Worm (Caenorhabditis elegans) whole organism, L1 larva: ENCODE results near the gene txt-6.
"Not testable (repeated sequence)": the region's sequence is repeated elsewhere in the genome, so short reads cannot be mapped to it uniquely, and the experiment has no call there.

ENCODE experiments used
- C16A3.4 ChIP-seq: fragments of 150-350 bp; optimal IDR thresholded peaks from 2 replicates; lab custom pipeline; 2014; ENCODE audit warnings: missing biosample characterization, missing genetic modification characterization
- F16B12.6 ChIP-seq: fragments of 150-350 bp; optimal IDR thresholded peaks from 2 replicates; lab custom pipeline; 2014; ENCODE audit warnings: missing biosample characterization, missing genetic modification characterization
- Y116A8C.19 ChIP-seq: sonication (generic microtip); optimal IDR thresholded peaks from 2 replicates; lab custom pipeline; 2016; ENCODE audit warnings: missing compliant biosample characterization, missing genetic modification characterization, borderline replicate concordance
- alr-1 ChIP-seq: fragments of 200-800 bp; sonication (Bioruptor generic); optimal IDR thresholded peaks from 2 replicates; lab custom pipeline; 2018; ENCODE audit warnings: borderline replicate concordance, mild to moderate bottlenecking, missing genetic modification characterization, missing compliant biosample characterization
- blmp-1 ChIP-seq: fragments of 150-350 bp; optimal IDR thresholded peaks from 2 replicates; lab custom pipeline; 2014; ENCODE audit warnings: missing biosample characterization, missing genetic modification characterization
- ceh-63 ChIP-seq: fragments of 200-800 bp; sonication (Bioruptor generic); optimal IDR thresholded peaks from 2 replicates; lab custom pipeline; 2018; ENCODE audit warnings: mild to moderate bottlenecking, missing genetic modification characterization, missing compliant biosample characterization
- ceh-8 ChIP-seq: fragments of 200-800 bp; sonication (Bioruptor generic); optimal IDR thresholded peaks from 2 replicates; lab custom pipeline; 2018; ENCODE audit warnings: mild to moderate bottlenecking, missing genetic modification characterization, moderate library complexity, missing compliant biosample characterization
- ceh-82 ChIP-seq, 3 experiments: fragments of 150-350 bp in 1 of 3; sonication (generic microtip) in 2 of 3; optimal IDR thresholded peaks; 2 replicates each; lab custom pipeline; 2014 to 2017; ENCODE audit warnings: missing biosample characterization in 3 of 3, missing genetic modification characterization in 3 of 3
- dpl-1 ChIP-seq, 3 experiments: fragments of 150-350 bp in 2 of 3; sonication (generic microtip) in 1 of 3; optimal IDR thresholded peaks; 2 replicates each; lab custom pipeline; 2014 to 2017; ENCODE audit warnings: missing biosample characterization in 3 of 3, missing genetic modification characterization in 3 of 3, missing genetic modification reagents in 3 of 3
- efl-1 ChIP-seq, 4 experiments: fragments of 150-350 bp; optimal IDR thresholded peaks in 3 of 4; peaks in 1 of 4; 1 replicate in 1 of 4; 2 replicates in 3 of 4; lab custom pipeline; 2014; ENCODE audit warnings: missing biosample characterization in 2 of 4, missing genetic modification characterization in 2 of 4, missing genetic modification reagents in 2 of 4
- egl-13 ChIP-seq: sonication (generic microtip); optimal IDR thresholded peaks from 2 replicates; lab custom pipeline; 2016; ENCODE audit warnings: missing genotype, missing genetic modification reagents, missing genetic modification characterization, missing compliant biosample characterization
- egl-27 ChIP-seq, 2 experiments: fragments of 150-350 bp in 1 of 2; sonication (generic microtip); optimal IDR thresholded peaks; 3 replicates each; lab custom pipeline; 2017 to 2018; ENCODE audit warnings: missing biosample characterization in 2 of 2, missing genetic modification characterization in 2 of 2, missing genetic modification reagents in 2 of 2
- elt-3 ChIP-seq, 6 experiments: fragments of 150-350 bp in 1 of 6; sonication (generic microtip); optimal IDR thresholded peaks; 2 replicates each; lab custom pipeline; 2017 to 2018; ENCODE audit warnings: missing biosample characterization in 6 of 6, missing genetic modification characterization in 6 of 6, inconsistent platforms in 1 of 6
- fos-1 ChIP-seq: fragments of 150-350 bp; optimal IDR thresholded peaks from 2 replicates; lab custom pipeline; 2014; ENCODE audit warnings: missing biosample characterization, missing genetic modification characterization
- grh-1 ChIP-seq: fragments of 200-800 bp; sonication (Bioruptor generic); IDR thresholded peaks from 2 replicates; pipeline ENCODE4 v1.3.6; 2022; ENCODE audit warnings: missing genetic modification reagents, missing genetic modification characterization, missing compliant biosample characterization
- hlh-17 ChIP-seq: fragments of 200-800 bp; sonication (Bioruptor generic); optimal IDR thresholded peaks from 2 replicates; lab custom pipeline; 2018; ENCODE audit warnings: missing genetic modification characterization, mild to moderate bottlenecking, missing compliant biosample characterization, moderate library complexity, borderline replicate concordance
- hlh-4 ChIP-seq: sonication (generic microtip); optimal IDR thresholded peaks from 2 replicates; lab custom pipeline; 2016; ENCODE audit warnings: mild to moderate bottlenecking, missing genetic modification characterization, missing compliant biosample characterization
- lin-15B ChIP-seq: fragments of 150-350 bp; sonication (generic microtip); optimal IDR thresholded peaks from 3 replicates; lab custom pipeline; 2014; ENCODE audit warnings: missing biosample characterization, missing genetic modification characterization
- lin-39 ChIP-seq: fragments of 150-350 bp; optimal IDR thresholded peaks from 2 replicates; lab custom pipeline; 2014; ENCODE audit warnings: missing biosample characterization, missing genetic modification reagents, missing genetic modification characterization
- lir-3 ChIP-seq: sonication (generic microtip); optimal IDR thresholded peaks from 2 replicates; lab custom pipeline; 2016; ENCODE audit warnings: mild to moderate bottlenecking, missing genetic modification characterization, moderate library complexity, missing compliant biosample characterization; ENCODE audit not compliant: poor library complexity
- mef-2 ChIP-seq: fragments of 150-350 bp; optimal IDR thresholded peaks from 2 replicates; lab custom pipeline; 2014; ENCODE audit warnings: missing biosample characterization, missing genetic modification characterization
- mep-1 ChIP-seq: fragments of 150-350 bp; optimal IDR thresholded peaks from 2 replicates; lab custom pipeline; 2014; ENCODE audit warnings: missing biosample characterization, missing genetic modification characterization
- nhr-11 ChIP-seq: fragments of 150-350 bp; optimal IDR thresholded peaks from 2 replicates; lab custom pipeline; 2014; ENCODE audit warnings: missing biosample characterization, missing genetic modification characterization
- nhr-19 ChIP-seq: fragments of 200-800 bp; sonication (Bioruptor generic); conservative IDR thresholded peaks from 2 replicates; pipeline ENCODE4 v1.3.6; 2022; ENCODE audit warnings: missing genetic modification characterization, missing compliant biosample characterization
- nhr-20 ChIP-seq: sonication (generic microtip); optimal IDR thresholded peaks from 2 replicates; lab custom pipeline; 2016; ENCODE audit warnings: mild to moderate bottlenecking, missing genetic modification characterization, missing compliant biosample characterization
- nhr-28 ChIP-seq: fragments of 150-350 bp; optimal IDR thresholded peaks from 2 replicates; lab custom pipeline; 2014; ENCODE audit warnings: missing biosample characterization, missing genetic modification characterization
- nhr-47 ChIP-seq: sonication (generic microtip); optimal IDR thresholded peaks from 2 replicates; lab custom pipeline; 2016; ENCODE audit warnings: mild to moderate bottlenecking, missing genetic modification characterization, moderate library complexity, missing compliant biosample characterization
- nhr-71 ChIP-seq: sonication (generic microtip); optimal IDR thresholded peaks from 2 replicates; lab custom pipeline; 2016; ENCODE audit warnings: mild to moderate bottlenecking, missing genetic modification characterization, moderate library complexity, missing compliant biosample characterization
- nhr-77 ChIP-seq: fragments of 150-350 bp; optimal IDR thresholded peaks from 2 replicates; lab custom pipeline; 2014; ENCODE audit warnings: missing biosample characterization, missing genetic modification characterization
- pag-3 ChIP-seq: sonication (generic microtip); optimal IDR thresholded peaks from 2 replicates; lab custom pipeline; 2017; ENCODE audit warnings: missing genetic modification characterization, mild to moderate bottlenecking, missing compliant biosample characterization, antibody characterized with exemption, borderline replicate concordance; ENCODE audit not compliant: insufficient read depth
- pqm-1 ChIP-seq: sonication (generic microtip); optimal IDR thresholded peaks from 3 replicates; lab custom pipeline; 2017; ENCODE audit warnings: missing biosample characterization, missing genetic modification characterization
- skn-1 ChIP-seq: fragments of 150-350 bp; optimal IDR thresholded peaks from 2 replicates; lab custom pipeline; 2014; ENCODE audit warnings: missing biosample characterization, missing genetic modification characterization
- sox-4 ChIP-seq: sonication (generic microtip); optimal IDR thresholded peaks from 2 replicates; lab custom pipeline; 2016; ENCODE audit warnings: missing genetic modification characterization, missing compliant biosample characterization
- tlp-1 ChIP-seq: fragments of 150-350 bp; optimal IDR thresholded peaks from 2 replicates; lab custom pipeline; 2014; ENCODE audit warnings: missing biosample characterization, missing genetic modification characterization
- unc-130 ChIP-seq: fragments of 150-350 bp; optimal IDR thresholded peaks from 2 replicates; lab custom pipeline; 2017; ENCODE audit warnings: missing biosample characterization, missing genetic modification characterization, inconsistent platforms
- unc-98 ChIP-seq: fragments of 200-800 bp; sonication (Bioruptor generic); IDR thresholded peaks from 2 replicates; pipeline ENCODE4 v1.3.6; 2022; ENCODE audit warnings: missing genetic modification characterization, missing compliant biosample characterization
- vab-15 ChIP-seq: sonication (generic microtip); optimal IDR thresholded peaks from 2 replicates; lab custom pipeline; 2017; ENCODE audit warnings: missing genotype, mild to moderate bottlenecking, missing genetic modification characterization, missing compliant biosample characterization

txt-6 gene

DNA sequence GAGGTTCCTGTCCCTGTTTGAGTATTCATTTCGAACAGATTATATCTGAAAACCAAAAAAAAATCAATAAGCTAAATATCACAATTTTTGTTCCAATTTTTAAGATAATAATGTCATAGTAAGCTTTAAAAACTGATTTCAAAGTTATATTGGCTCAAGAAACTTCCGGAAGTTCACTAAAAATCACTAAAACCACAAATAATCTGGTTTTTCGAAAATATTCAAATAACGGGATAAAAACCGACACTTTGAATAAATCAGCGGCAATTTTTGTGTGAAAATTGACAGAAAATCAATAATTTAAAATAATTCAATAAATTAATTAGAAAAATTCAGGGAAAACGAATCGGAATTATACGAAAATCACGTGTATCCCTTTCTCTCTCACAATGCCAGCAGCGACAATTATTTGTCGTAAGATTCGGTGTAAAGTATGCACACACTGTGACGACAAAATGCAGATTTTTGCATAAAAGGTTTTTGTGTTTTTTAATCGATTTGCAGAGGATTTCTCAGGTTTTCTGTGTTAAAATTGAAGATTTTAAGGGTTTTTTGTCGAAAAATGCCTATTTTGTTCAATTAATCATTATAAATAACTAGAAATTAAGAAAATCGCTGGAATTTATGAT lies 36.6 kb downstream of the txt-6 start, which contains the start of gene sut-2 (continued):
- TF ChIP-seq ceh-63 (no peak), unc-98 (GFP tag; lab: Robert Waterston, UW) (no peak), lin-15B (tag; lab: Kevin White, UChicago) (no peak), mef-2 (tag; lab: Kevin White, UChicago) (no peak), Y116A8C.19 (no peak), C16A3.4 (tag; lab: Kevin White, UChicago) (peak; percentile 33), skn-1 (tag; lab: Kevin White, UChicago) (no peak), mep-1 (tag; lab: Kevin White, UChicago) (peak; percentile 78), nhr-71 (tag; lab: Kevin White, UChicago) (peak; percentile 56), hlh-17 (GFP tag; lab: Kevin White, UChicago) (no peak), tlp-1 (tag; lab: Kevin White, UChicago) (no peak), alr-1 (tag; lab: Kevin White, UChicago) (no peak), egl-27 (tag; optimal IDR thresholded peaks at IDR 0.05; lab: Kevin White, UChicago) (no peak), hlh-4 (tag; lab: Kevin White, UChicago) (no peak), nhr-28 (no peak)

ce11 chrV:4562493-4562892 lies 44.2 kb downstream of the txt-6 start:
- TF ChIP-seq ceh-82 (tag; optimal IDR thresholded peaks at IDR 0.05; lab: Kevin White, UChicago) (no peak), unc-130 (tag; lab: Kevin White, UChicago) (no peak), blmp-1 (tag; lab: Kevin White, UChicago) (no peak), lin-39 (tag; lab: Kevin White, UChicago) (no peak), grh-1 (GFP tag; lab: Robert Waterston, UW) (no peak), C16A3.4 (tag; lab: Kevin White, UChicago) (no peak), vab-15 (no peak), F16B12.6 (no peak), unc-98 (GFP tag; lab: Robert Waterston, UW) (no peak), sox-4 (tag; lab: Kevin White, UChicago) (no peak), nhr-47 (tag; lab: Kevin White, UChicago) (no peak)
- TF ChIP-seq, all 84 proteins: peak for 0

DNA sequence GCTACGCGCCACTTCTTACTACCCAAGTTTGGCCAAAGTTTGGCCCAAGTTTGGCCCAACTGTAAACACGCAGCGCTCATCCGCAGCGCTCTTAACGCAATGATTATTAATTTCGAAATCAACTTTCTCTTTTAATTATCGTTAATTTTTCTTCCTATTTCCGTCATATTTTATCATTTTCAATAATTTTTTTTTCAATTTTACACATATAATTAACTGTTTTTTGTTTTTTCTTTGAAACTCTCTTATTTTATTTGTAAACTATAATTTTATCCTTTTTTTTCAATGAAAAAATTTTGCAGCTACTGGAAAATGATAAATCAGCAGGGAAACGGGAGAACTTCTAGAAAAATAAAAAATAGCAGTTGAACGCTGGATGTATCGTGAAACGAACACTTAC lies 46.3 kb downstream of the txt-6 start, which contains the start of gene Y61A9LA.4:
Gene Y61A9LA.4, plus strand, starts transcription at position 301 of the 400 bp plus-strand sequence.
- not testable (repeated sequence) for TF ChIP-seq dpl-1 (GFP tag; optimal IDR thresholded peaks at IDR 0.05; lab: Kevin White, UChicago); fos-1 (tag; lab: Kevin White, UChicago); pqm-1 (tag; lab: Kevin White, UChicago)

DNA sequence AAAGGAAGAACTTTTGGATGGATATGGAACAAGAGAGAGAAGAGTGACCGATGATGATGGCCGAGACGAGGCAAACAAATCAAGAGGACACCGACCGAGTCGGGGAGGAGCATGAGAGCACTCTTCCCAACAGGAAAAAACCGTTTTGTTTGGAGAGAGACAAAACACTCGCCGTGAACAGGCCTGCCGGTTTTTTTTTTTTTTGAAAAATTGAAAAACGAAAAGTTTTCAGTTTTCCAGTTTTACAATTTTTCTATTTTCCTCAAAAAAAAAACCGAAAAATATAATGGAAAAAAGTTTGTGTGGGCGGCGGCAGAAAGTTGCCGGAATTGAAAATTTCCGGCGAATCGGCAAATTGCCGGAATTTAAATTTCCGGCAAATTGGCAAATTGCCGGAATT lies 47.0 kb downstream of the txt-6 start, which contains the start of gene Y61A9LA.7:
Gene Y61A9LA.7, minus strand, starts transcription at position 101 of the 400 bp plus-strand sequence.
- TF ChIP-seq nhr-19 (no peak), nhr-77 (tag; lab: Kevin White, UChicago) (no peak), ceh-82 (tag; optimal IDR thresholded peaks at IDR 0.05; lab: Kevin White, UChicago) (no peak), pag-3 (no peak), pqm-1 (tag; lab: Kevin White, UChicago) (no peak), hlh-17 (GFP tag; lab: Kevin White, UChicago) (no peak), efl-1 (optimal IDR thresholded peaks at IDR 0.05; lab: Kevin White, UChicago) (no peak), efl-1 (GFP tag; optimal IDR thresholded peaks at IDR 0.05 in 1 of 2; lab: Kevin White, UChicago) (no peak), lir-3 (no peak), ceh-8 (GFP tag; lab: Kevin White, UChicago) (no peak), alr-1 (tag; lab: Kevin White, UChicago) (no peak), nhr-20 (tag; lab: Kevin White, UChicago) (no peak), elt-3 (tag; optimal IDR thresholded peaks at IDR 0.05; lab: Kevin White, UChicago) (no peak), egl-13 (tag; lab: Kevin White, UChicago) (no peak), egl-27 (tag; optimal IDR thresholded peaks at IDR 0.05; lab: Kevin White, UChicago) (no peak), nhr-11 (tag; lab: Kevin White, UChicago) (no peak)
